Fruit fly (Drosophila melanogaster) whole organism: ENCODE data around the gene CG45122.

Source experiments
- CG8478 ChIP-seq: fragments of >200 bp; optimal IDR thresholded peaks from 2 replicates; lab custom pipeline; 2018; ENCODE audit warnings: inconsistent platforms
- EcR ChIP-seq, 2 experiments: fragments of >200 bp; optimal IDR thresholded peaks; 2 replicates each; lab custom pipeline; 2017; ENCODE audit warnings: missing biosample characterization in 2 of 2, missing genetic modification characterization in 2 of 2, missing genetic modification reagents in 2 of 2
- pan ChIP-seq: fragments of >200 bp; optimal IDR thresholded peaks from 2 replicates; lab custom pipeline; 2017
- psq ChIP-seq: fragments of >200 bp; optimal IDR thresholded peaks from 2 replicates; lab custom pipeline; 2017
- usp ChIP-seq: fragments of >200 bp; optimal IDR thresholded peaks from 2 replicates; lab custom pipeline; 2017; ENCODE audit warnings: missing biosample characterization, missing genetic modification characterization, mixed read lengths

DNA sequence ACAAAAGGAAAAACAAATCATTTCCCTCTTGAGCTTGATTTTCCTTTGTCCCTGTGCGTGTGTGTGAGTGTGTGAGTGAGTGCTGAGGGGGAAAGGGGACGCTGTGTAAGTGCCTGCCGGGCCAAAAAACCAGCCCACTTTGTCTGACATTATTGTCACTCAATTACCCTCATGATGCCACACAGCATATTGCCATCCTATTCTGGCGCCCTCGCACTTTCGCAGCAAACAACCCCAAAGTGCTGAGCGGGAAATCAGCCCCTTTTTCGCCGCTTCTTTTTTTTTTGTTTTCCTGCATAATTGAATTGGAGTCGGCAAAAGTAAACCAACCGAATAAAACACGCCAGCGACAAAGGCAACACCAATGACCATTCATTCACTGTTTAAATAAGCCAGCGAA is 31.8 kb downstream of the CG45122 start:
- TF ChIP-seq EcR (GFP tag; optimal IDR thresholded peaks at IDR 0.05; lab: Kevin White, UChicago): no peak
- no peak for TF ChIP-seq pan (lab: Kevin White, UChicago)
- TF ChIP-seq usp (GFP tag; lab: Kevin White, UChicago): no peak
- TF ChIP-seq CG8478 (lab: Kevin White, UChicago): no peak
- no peak for TF ChIP-seq psq (lab: Kevin White, UChicago)
